Worm (Caenorhabditis elegans) whole organism, L4/young adult: Measurements from ENCODE around the gene F26A1.4.

Source experiments
- dao-5 ChIP-seq: sonication (generic microtip); optimal IDR thresholded peaks from 2 replicates; lab custom pipeline; 2016; ENCODE audit warnings: missing genotype, missing genetic modification characterization, moderate library complexity, missing compliant biosample characterization
- him-1 ChIP-seq: sonication (generic microtip); optimal IDR thresholded peaks from 2 replicates; lab custom pipeline; 2016; ENCODE audit warnings: missing genotype, missing genetic modification reagents, missing genetic modification characterization, missing compliant biosample characterization

ce11 chrIII:4817240-4817639, at the start of gene F26A1.4:
- no peak for TF ChIP-seq dao-5 (tag; lab: Kevin White, UChicago)
- TF ChIP-seq him-1 (tag; lab: Kevin White, UChicago): no peak
